Worm (Caenorhabditis elegans) whole organism, L1 larva: ENCODE measurements around the gene T27A10.2.

Experiments used
- C16A3.4 ChIP-seq: fragments of 150-350 bp; optimal IDR thresholded peaks from 2 replicates; lab custom pipeline; 2014; ENCODE audit warnings: missing biosample characterization, missing genetic modification characterization
- F16B12.6 ChIP-seq: fragments of 150-350 bp; optimal IDR thresholded peaks from 2 replicates; lab custom pipeline; 2014; ENCODE audit warnings: missing biosample characterization, missing genetic modification characterization
- aha-1 ChIP-seq: fragments of 150-350 bp; optimal IDR thresholded peaks from 2 replicates; lab custom pipeline; 2014; ENCODE audit warnings: missing biosample characterization, missing genetic modification characterization
- alr-1 ChIP-seq: fragments of 200-800 bp; sonication (Bioruptor generic); optimal IDR thresholded peaks from 2 replicates; lab custom pipeline; 2018; ENCODE audit warnings: borderline replicate concordance, mild to moderate bottlenecking, missing genetic modification characterization, missing compliant biosample characterization
- aly-2 ChIP-seq: fragments of 150-350 bp; optimal IDR thresholded peaks from 2 replicates; lab custom pipeline; 2014; ENCODE audit warnings: missing biosample characterization, missing genetic modification characterization
- ama-1 ChIP-seq: fragments of 150-350 bp; optimal IDR thresholded peaks from 2 replicates; lab custom pipeline; 2014
- blmp-1 ChIP-seq: fragments of 150-350 bp; optimal IDR thresholded peaks from 2 replicates; lab custom pipeline; 2014; ENCODE audit warnings: missing biosample characterization, missing genetic modification characterization
- ceh-8 ChIP-seq: fragments of 200-800 bp; sonication (Bioruptor generic); optimal IDR thresholded peaks from 2 replicates; lab custom pipeline; 2018; ENCODE audit warnings: mild to moderate bottlenecking, missing genetic modification characterization, moderate library complexity, missing compliant biosample characterization
- ceh-88 ChIP-seq: fragments of 200-800 bp; sonication (Bioruptor generic); IDR thresholded peaks from 2 replicates; pipeline ENCODE4 v1.3.6; 2022; ENCODE audit warnings: missing genetic modification characterization, missing compliant biosample characterization
- ceh-90 ChIP-seq: sonication (generic microtip); optimal IDR thresholded peaks from 2 replicates; lab custom pipeline; 2016; ENCODE audit warnings: missing genetic modification characterization, missing compliant biosample characterization
- dsc-1 ChIP-seq: sonication (generic microtip); optimal IDR thresholded peaks from 2 replicates; lab custom pipeline; 2016; ENCODE audit warnings: mild to moderate bottlenecking, missing genetic modification characterization, missing compliant biosample characterization
- efl-3 ChIP-seq: fragments of 200-800 bp; sonication (Bioruptor generic); optimal IDR thresholded peaks from 2 replicates; lab custom pipeline; 2018; ENCODE audit warnings: mild to moderate bottlenecking, missing genetic modification characterization, missing compliant biosample characterization
- egl-13 ChIP-seq: sonication (generic microtip); optimal IDR thresholded peaks from 2 replicates; lab custom pipeline; 2016; ENCODE audit warnings: missing genotype, missing genetic modification reagents, missing genetic modification characterization, missing compliant biosample characterization
- elt-2 ChIP-seq: sonication (generic microtip); optimal IDR thresholded peaks from 2 replicates; lab custom pipeline; 2016; ENCODE audit warnings: missing genetic modification characterization, mild to moderate bottlenecking, inconsistent platforms, missing compliant biosample characterization, missing genetic modification reagents
- elt-3 ChIP-seq, 6 experiments: fragments of 150-350 bp in 1 of 6; sonication (generic microtip); optimal IDR thresholded peaks; 2 replicates each; lab custom pipeline; 2017 to 2018; ENCODE audit warnings: missing biosample characterization in 6 of 6, missing genetic modification characterization in 6 of 6, inconsistent platforms in 1 of 6
- ets-5 ChIP-seq: fragments of 200-800 bp; sonication (Bioruptor generic); IDR thresholded peaks from 2 replicates; pipeline ENCODE4 v1.3.6; 2022; ENCODE audit warnings: missing genetic modification characterization, missing compliant biosample characterization
- fkh-4 ChIP-seq: sonication (generic microtip); optimal IDR thresholded peaks from 2 replicates; lab custom pipeline; 2016; ENCODE audit warnings: missing compliant biosample characterization, missing genetic modification characterization, borderline replicate concordance
- fkh-8 ChIP-seq: sonication (generic microtip); optimal IDR thresholded peaks from 2 replicates; lab custom pipeline; 2016; ENCODE audit warnings: mild to moderate bottlenecking, missing genetic modification characterization, missing compliant biosample characterization
- hlh-17 ChIP-seq: fragments of 200-800 bp; sonication (Bioruptor generic); optimal IDR thresholded peaks from 2 replicates; lab custom pipeline; 2018; ENCODE audit warnings: missing genetic modification characterization, mild to moderate bottlenecking, missing compliant biosample characterization, moderate library complexity, borderline replicate concordance
- hlh-4 ChIP-seq: sonication (generic microtip); optimal IDR thresholded peaks from 2 replicates; lab custom pipeline; 2016; ENCODE audit warnings: mild to moderate bottlenecking, missing genetic modification characterization, missing compliant biosample characterization
- hpl-2 ChIP-seq: fragments of 150-350 bp; optimal IDR thresholded peaks from 2 replicates; lab custom pipeline; 2014; ENCODE audit warnings: missing biosample characterization, missing genetic modification reagents, missing genetic modification characterization
- irx-1 ChIP-seq: sonication (generic microtip); optimal IDR thresholded peaks from 2 replicates; lab custom pipeline; 2016; ENCODE audit warnings: missing genetic modification characterization, missing compliant biosample characterization
- isw-1 ChIP-seq: fragments of 200-800 bp; sonication (Bioruptor generic); IDR thresholded peaks from 2 replicates; pipeline ENCODE4 v1.3.6; 2022; ENCODE audit warnings: missing genetic modification characterization, missing compliant biosample characterization
- jun-1 ChIP-seq: fragments of 150-350 bp; optimal IDR thresholded peaks from 2 replicates; lab custom pipeline; 2014; ENCODE audit warnings: missing biosample characterization, missing genetic modification reagents, missing genetic modification characterization
- lin-13 ChIP-seq: fragments of 150-350 bp; optimal IDR thresholded peaks from 2 replicates; lab custom pipeline; 2014; ENCODE audit warnings: missing biosample characterization, missing genetic modification reagents, missing genetic modification characterization
- lin-14 ChIP-seq: fragments of 200-800 bp; sonication (Bioruptor generic); optimal IDR thresholded peaks from 2 replicates; lab custom pipeline; 2018; ENCODE audit warnings: mild to moderate bottlenecking, missing genetic modification characterization, moderate library complexity, missing compliant biosample characterization
- lsy-2 ChIP-seq, 2 experiments: fragments of 150-350 bp; optimal IDR thresholded peaks; 2 replicates each; lab custom pipeline; 2014; ENCODE audit warnings: missing biosample characterization in 2 of 2, missing genetic modification characterization in 2 of 2
- mdl-1 ChIP-seq, 2 experiments: fragments of 150-350 bp; optimal IDR thresholded peaks; 2 replicates each; lab custom pipeline; 2014 to 2017; ENCODE audit warnings: missing biosample characterization in 2 of 2, missing genetic modification characterization in 2 of 2, inconsistent platforms in 1 of 2
- nhr-12 ChIP-seq: sonication (generic microtip); optimal IDR thresholded peaks from 2 replicates; lab custom pipeline; 2017; ENCODE audit warnings: missing biosample characterization, missing genetic modification characterization
- nhr-19 ChIP-seq: fragments of 200-800 bp; sonication (Bioruptor generic); conservative IDR thresholded peaks from 2 replicates; pipeline ENCODE4 v1.3.6; 2022; ENCODE audit warnings: missing genetic modification characterization, missing compliant biosample characterization
- nhr-237 ChIP-seq: fragments of 150-350 bp; optimal IDR thresholded peaks from 2 replicates; lab custom pipeline; 2014; ENCODE audit warnings: missing biosample characterization, missing genetic modification characterization
- nhr-71 ChIP-seq: sonication (generic microtip); optimal IDR thresholded peaks from 2 replicates; lab custom pipeline; 2016; ENCODE audit warnings: mild to moderate bottlenecking, missing genetic modification characterization, moderate library complexity, missing compliant biosample characterization
- nhr-76 ChIP-seq: sonication (generic microtip); optimal IDR thresholded peaks from 2 replicates; lab custom pipeline; 2017; ENCODE audit warnings: missing biosample characterization, missing genetic modification characterization
- nhr-77 ChIP-seq: fragments of 150-350 bp; optimal IDR thresholded peaks from 2 replicates; lab custom pipeline; 2014; ENCODE audit warnings: missing biosample characterization, missing genetic modification characterization
- nhr-84 ChIP-seq: sonication (generic microtip); optimal IDR thresholded peaks from 2 replicates; lab custom pipeline; 2017; ENCODE audit warnings: missing biosample characterization, missing genetic modification characterization
- pag-3 ChIP-seq: sonication (generic microtip); optimal IDR thresholded peaks from 2 replicates; lab custom pipeline; 2017; ENCODE audit warnings: missing genetic modification characterization, mild to moderate bottlenecking, missing compliant biosample characterization, antibody characterized with exemption, borderline replicate concordance; ENCODE audit not compliant: insufficient read depth
- rnt-1 ChIP-seq: sonication (generic microtip); optimal IDR thresholded peaks from 2 replicates; lab custom pipeline; 2016; ENCODE audit warnings: mild to moderate bottlenecking, missing genetic modification characterization, moderate library complexity, missing compliant biosample characterization
- unc-130 ChIP-seq: fragments of 150-350 bp; optimal IDR thresholded peaks from 2 replicates; lab custom pipeline; 2017; ENCODE audit warnings: missing biosample characterization, missing genetic modification characterization, inconsistent platforms
- unc-30 ChIP-seq: sonication (generic microtip); optimal IDR thresholded peaks from 2 replicates; lab custom pipeline; 2017; ENCODE audit warnings: missing biosample characterization, missing genetic modification characterization
- unc-98 ChIP-seq: fragments of 200-800 bp; sonication (Bioruptor generic); IDR thresholded peaks from 2 replicates; pipeline ENCODE4 v1.3.6; 2022; ENCODE audit warnings: missing genetic modification characterization, missing compliant biosample characterization
- xbp-1 ChIP-seq: sonication (generic microtip); optimal IDR thresholded peaks from 2 replicates; lab custom pipeline; 2016; ENCODE audit warnings: missing genetic modification characterization, missing compliant biosample characterization
- zag-1 ChIP-seq: fragments of 150-350 bp; optimal IDR thresholded peaks from 2 replicates; lab custom pipeline; 2014; ENCODE audit warnings: missing biosample characterization, missing genetic modification characterization
- zip-4 ChIP-seq: fragments of 200-800 bp; sonication (Bioruptor generic); optimal IDR thresholded peaks from 2 replicates; lab custom pipeline; 2018; ENCODE audit warnings: mild to moderate bottlenecking, missing genetic modification characterization, moderate library complexity, missing compliant biosample characterization

The T27A10.2 gene

ce11 chrX:3599860-3600259, 14.1 kb downstream of the T27A10.2 start:
- no peak for TF ChIP-seq C16A3.4 (tag; lab: Kevin White, UChicago)
- TF ChIP-seq lin-14 (GFP tag; lab: Kevin White, UChicago), result peak; percentile 30
- no peak for TF ChIP-seq nhr-76 (tag; lab: Kevin White, UChicago)
- TF ChIP-seq rnt-1 (tag; lab: Kevin White, UChicago), result peak; percentile 58
- peak; percentile 30 for TF ChIP-seq unc-130

ce11 chrX:3600390-3600789, 14.6 kb downstream of the T27A10.2 start, which contains the start of gene cgr-1:
Gene cgr-1 (minus strand): TSS chrX:3600457.
- TF ChIP-seq isw-1 (GFP tag; lab: Robert Waterston, UW) (no peak), ceh-88 (no peak), nhr-76 (tag; lab: Kevin White, UChicago) (no peak), elt-2 (tag; lab: Kevin White, UChicago) (peak; percentile 49), unc-98 (GFP tag; lab: Robert Waterston, UW) (no peak), zip-4 (GFP tag; lab: Kevin White, UChicago) (no peak), fkh-8 (tag; lab: Kevin White, UChicago) (no peak), hpl-2 (GFP tag; lab: Kevin White, UChicago) (no peak)
- TF ChIP-seq, all 84 proteins: peak for 1

ce11 chrX:3601531-3601930, 15.8 kb downstream of the T27A10.2 start, which contains the start of gene C18B2.3:
Gene C18B2.3 (plus strand): TSS chrX:3601831.
- TF ChIP-seq ets-5, result no peak
- no peak for TF ChIP-seq xbp-1 (tag; lab: Kevin White, UChicago)
- no peak for TF ChIP-seq zip-4 (GFP tag; lab: Kevin White, UChicago)
- TF ChIP-seq lsy-2 (tag; optimal IDR thresholded peaks at IDR 0.05; lab: Kevin White, UChicago), result no peak
- no peak for TF ChIP-seq nhr-12 (tag; lab: Kevin White, UChicago)
- TF ChIP-seq dsc-1 (tag; lab: Kevin White, UChicago), result peak; percentile 23
- no peak for TF ChIP-seq hpl-2 (GFP tag; lab: Kevin White, UChicago)
- no peak for TF ChIP-seq ceh-90 (tag; lab: Kevin White, UChicago)
- no peak for TF ChIP-seq ama-1
- TF ChIP-seq alr-1, result no peak
- no peak for TF ChIP-seq efl-3 (GFP tag; lab: Kevin White, UChicago)
- TF ChIP-seq jun-1 (tag; lab: Kevin White, UChicago), result no peak
- TF ChIP-seq hlh-4 (tag; lab: Kevin White, UChicago), result no peak
- TF ChIP-seq lin-14 (GFP tag; lab: Kevin White, UChicago), result peak; percentile 12
- TF ChIP-seq blmp-1 (tag; lab: Kevin White, UChicago), result no peak
- no peak for TF ChIP-seq nhr-77 (tag; lab: Kevin White, UChicago)
- no peak for TF ChIP-seq isw-1 (GFP tag; lab: Robert Waterston, UW)
- TF ChIP-seq pag-3, result peak; percentile 39
- no peak for TF ChIP-seq lin-13 (GFP tag; lab: Kevin White, UChicago)
- no peak for TF ChIP-seq mdl-1 (tag; optimal IDR thresholded peaks at IDR 0.05; lab: Kevin White, UChicago)
- TF ChIP-seq rnt-1 (tag; lab: Kevin White, UChicago), result peak; percentile 20
- no peak for TF ChIP-seq F16B12.6 (tag; lab: Kevin White, UChicago)

ce11 chrX:3602622-3603021, 16.9 kb downstream of the T27A10.2 start:
- 0 out of 2 replicates have a peak, but pooled peaks have one; percentile 8 for TF ChIP-seq nhr-19 (GFP tag; lab: Robert Waterston, UW)
- no peak for TF ChIP-seq egl-13 (tag; lab: Kevin White, UChicago)
- TF ChIP-seq rnt-1 (tag; lab: Kevin White, UChicago), result peak; percentile 54
- TF ChIP-seq nhr-71, result peak; percentile 48
- no peak for TF ChIP-seq hlh-17
- TF ChIP-seq lin-14 (GFP tag; lab: Kevin White, UChicago), result peak; percentile 55

- TF ChIP-seq lsy-2 (tag; optimal IDR thresholded peaks at IDR 0.05; lab: Kevin White, UChicago), result peak; percentile 25 to 74
- TF ChIP-seq nhr-76 (tag; lab: Kevin White, UChicago), result no peak
- TF ChIP-seq ceh-8 (GFP tag; lab: Kevin White, UChicago), result no peak
- TF ChIP-seq nhr-77 (tag; lab: Kevin White, UChicago), result peak; percentile 66
- TF ChIP-seq irx-1 (tag; lab: Kevin White, UChicago), result peak; percentile 23
- TF ChIP-seq xbp-1 (tag; lab: Kevin White, UChicago), result peak; percentile 70
- no peak for TF ChIP-seq zag-1 (tag; lab: Kevin White, UChicago)
- TF ChIP-seq F16B12.6 (tag; lab: Kevin White, UChicago), result peak; percentile 48
- TF ChIP-seq nhr-84 (tag; lab: Kevin White, UChicago), result no peak
- TF ChIP-seq nhr-71, result peak; percentile 81
- no peak for TF ChIP-seq fkh-4 (tag; lab: Kevin White, UChicago)
- TF ChIP-seq nhr-237 (tag; lab: Kevin White, UChicago), result peak; percentile 15
- TF ChIP-seq elt-3 (tag; optimal IDR thresholded peaks at IDR 0.05; lab: Kevin White, UChicago), result peak in 1 of 6 experiments; percentile 1
- no peak for TF ChIP-seq aha-1 (tag; lab: Kevin White, UChicago)
- peak; percentile 91 for TF ChIP-seq pag-3
- no peak for TF ChIP-seq unc-30 (tag; lab: Kevin White, UChicago)
- TF ChIP-seq lin-14 (GFP tag; lab: Kevin White, UChicago), result peak; percentile 93
- peak in 1 of 2 experiments; percentile 75 for TF ChIP-seq mdl-1 (tag; optimal IDR thresholded peaks at IDR 0.05; lab: Kevin White, UChicago)
- no peak for TF ChIP-seq aly-2 (tag; lab: Kevin White, UChicago)
- TF ChIP-seq C16A3.4 (tag; lab: Kevin White, UChicago), result peak; percentile 80
These were observed 20.0 kb downstream of the T27A10.2 start, which contains the start of gene C18B2.4 for ce11 chrX:3605727-3606126. Gene C18B2.4 (minus strand): TSS chrX:3605741.
